Worm (Caenorhabditis elegans): ENCODE measurements around the gene C09G5.7.

ce11 chrII:10723069-10723468 is 8.4 kb downstream of the C09G5.7 start, which contains the start of gene C09G5.14:
- TF ChIP-seq flt-1 (GFP tag; IDR thresholded peaks at IDR 0.05) (no peak), ama-1 (optimal IDR thresholded peaks at IDR 0.05) (no peak), sea-1 (GFP tag; conservative IDR thresholded peaks at IDR 0.05) (no peak), B0310.2 (tag; optimal IDR thresholded peaks at IDR 0.05) (no peak), aly-1 (tag; optimal IDR thresholded peaks at IDR 0.05) (no peak)

Measured in whole organism, early embryonic.